Fruit fly (Drosophila melanogaster): ENCODE measurements around the gene sgg.

DNA sequence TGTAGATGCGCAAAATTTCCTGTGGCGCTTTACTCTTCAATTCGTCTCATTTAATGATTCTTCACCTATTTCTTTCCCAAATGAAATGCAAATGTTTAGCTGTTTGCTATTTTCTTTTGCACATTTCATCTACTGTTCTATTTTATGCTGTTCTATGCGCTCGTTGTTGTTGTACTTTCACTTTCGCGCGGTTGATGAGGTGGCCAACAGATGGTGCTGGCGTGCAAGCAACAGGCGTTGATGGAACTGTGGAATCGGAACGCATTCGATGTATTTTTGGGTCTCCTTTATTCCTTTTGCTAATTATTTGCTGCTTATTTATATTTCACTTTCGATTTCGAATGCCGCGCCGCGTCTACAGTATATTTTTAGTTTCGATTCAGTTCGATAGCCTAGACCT lies 22.2 kb downstream of the sgg start:
- TF ChIP-seq CG8478 (optimal IDR thresholded peaks at IDR 0.05) (no peak), CTCF (optimal IDR thresholded peaks at IDR 0.05) (peak; percentile 81 to 82)

Measured in S2 (cell line).